Fruit fly (Drosophila melanogaster): ENCODE results near the gene CG33272.

CG33272 gene

dm6 chr3L:11547302-11547994 lies 37.1 kb upstream of the CG33272 start:
- TF ChIP-seq CG9705 (GFP tag; optimal IDR thresholded peaks at IDR 0.05) (no peak), Abd-B (GFP tag; optimal IDR thresholded peaks at IDR 0.05) (no peak), Hr83 (GFP tag; optimal IDR thresholded peaks at IDR 0.05; ENCODE audit: poor library complexity, severe bottlenecking) (no peak), Myc (optimal IDR thresholded peaks at IDR 0.05) (no peak)

- no peak for TF ChIP-seq sage (GFP tag; optimal IDR thresholded peaks at IDR 0.05)
- TF ChIP-seq GATAd (GFP tag; optimal IDR thresholded peaks at IDR 0.05): no peak
- no peak for TF ChIP-seq dl (GFP tag; optimal IDR thresholded peaks at IDR 0.05; ENCODE audit: insufficient read depth in 1 of 2, partially characterized antibody in 2 of 2)
- no peak for TF ChIP-seq Sp1 (GFP tag; optimal IDR thresholded peaks at IDR 0.05)
- no peak for TF ChIP-seq br (GFP tag; optimal IDR thresholded peaks at IDR 0.05)
- no peak for TF ChIP-seq Hnf4 (GFP tag; optimal IDR thresholded peaks at IDR 0.05)
- TF ChIP-seq foxo (GFP tag; optimal IDR thresholded peaks at IDR 0.05): no peak
- no peak for TF ChIP-seq usp (GFP tag; optimal IDR thresholded peaks at IDR 0.05)
- no peak for TF ChIP-seq ey (GFP tag; optimal IDR thresholded peaks at IDR 0.05)
- TF ChIP-seq Jra (GFP tag; optimal IDR thresholded peaks at IDR 0.05): no peak
- no peak for TF ChIP-seq brk (GFP tag; optimal IDR thresholded peaks at IDR 0.05)
- no peak for TF ChIP-seq Hr83 (GFP tag; optimal IDR thresholded peaks at IDR 0.05; ENCODE audit: poor library complexity, severe bottlenecking)
- TF ChIP-seq dmrt93B (GFP tag; optimal IDR thresholded peaks at IDR 0.05): no peak
- TF ChIP-seq tai (GFP tag; optimal IDR thresholded peaks at IDR 0.05): no peak
- TF ChIP-seq rgr (GFP tag; optimal IDR thresholded peaks at IDR 0.05): no peak
- no peak for TF ChIP-seq woc (GFP tag; optimal IDR thresholded peaks at IDR 0.05)
Observed at dm6 chr3L:11543681-11544299, 33.4 kb upstream of the CG33272 start.

- TF ChIP-seq dsf (GFP tag; optimal IDR thresholded peaks at IDR 0.05; ENCODE audit: borderline replicate concordance): no peak
- TF ChIP-seq foxo (GFP tag; optimal IDR thresholded peaks at IDR 0.05): no peak
- no peak for TF ChIP-seq HLH106 (tag; optimal IDR thresholded peaks at IDR 0.05)
- TF ChIP-seq Abd-B (GFP tag; optimal IDR thresholded peaks at IDR 0.05): no peak
- TF ChIP-seq dl (GFP tag; optimal IDR thresholded peaks at IDR 0.05; ENCODE audit: insufficient read depth in 1 of 2, partially characterized antibody in 2 of 2): no peak
Observed at dm6 chr3L:11542948-11543347, 32.6 kb upstream of the CG33272 start.

dm6 chr3L:11542437-11542836 lies 32.0 kb upstream of the CG33272 start:
- TF ChIP-seq Hr83 (GFP tag; optimal IDR thresholded peaks at IDR 0.05; ENCODE audit: poor library complexity, severe bottlenecking) (no peak), Myc (optimal IDR thresholded peaks at IDR 0.05) (no peak), sage (GFP tag; optimal IDR thresholded peaks at IDR 0.05) (no peak), CG32264 (GFP tag; optimal IDR thresholded peaks at IDR 0.05) (no peak), sv (GFP tag; optimal IDR thresholded peaks at IDR 0.05) (no peak), HLH106 (tag; optimal IDR thresholded peaks at IDR 0.05) (no peak), Dfd (GFP tag; optimal IDR thresholded peaks at IDR 0.05) (peak; percentile 94), GATAd (GFP tag; optimal IDR thresholded peaks at IDR 0.05) (no peak)

- TF ChIP-seq dmrt93B (GFP tag; optimal IDR thresholded peaks at IDR 0.05): no peak
- TF ChIP-seq Sp1 (GFP tag; optimal IDR thresholded peaks at IDR 0.05): no peak
Observed at dm6 chr3L:11540330-11540702, 29.9 kb upstream of the CG33272 start.

dm6 chr3L:11539511-11540329 lies 29.3 kb upstream of the CG33272 start:
- TF ChIP-seq ey (GFP tag; optimal IDR thresholded peaks at IDR 0.05) (no peak), pan (optimal IDR thresholded peaks at IDR 0.05) (no peak), Abd-B (GFP tag; optimal IDR thresholded peaks at IDR 0.05) (no peak), dsf (GFP tag; optimal IDR thresholded peaks at IDR 0.05; ENCODE audit: borderline replicate concordance) (no peak), CG9705 (GFP tag; optimal IDR thresholded peaks at IDR 0.05) (no peak), rgr (GFP tag; optimal IDR thresholded peaks at IDR 0.05) (no peak), Sp1 (GFP tag; optimal IDR thresholded peaks at IDR 0.05) (no peak), jim (GFP tag; optimal IDR thresholded peaks at IDR 0.05) (no peak), woc (GFP tag; optimal IDR thresholded peaks at IDR 0.05) (no peak), Vsx2 (GFP tag; optimal IDR thresholded peaks at IDR 0.05; ENCODE audit: partially characterized antibody) (no peak), dmrt93B (GFP tag; optimal IDR thresholded peaks at IDR 0.05) (no peak), psq (GFP tag; optimal IDR thresholded peaks at IDR 0.05) (no peak), HLH106 (tag; optimal IDR thresholded peaks at IDR 0.05) (no peak), OdsH (GFP tag; optimal IDR thresholded peaks at IDR 0.05) (no peak), dl (GFP tag; optimal IDR thresholded peaks at IDR 0.05; ENCODE audit: insufficient read depth in 1 of 2, partially characterized antibody in 2 of 2) (no peak), Hnf4 (GFP tag; optimal IDR thresholded peaks at IDR 0.05) (no peak), Rel (GFP tag; optimal IDR thresholded peaks at IDR 0.05) (no peak), Rel (tag; optimal IDR thresholded peaks at IDR 0.05) (no peak), N (GFP tag; optimal IDR thresholded peaks at IDR 0.05) (no peak), Hr83 (GFP tag; optimal IDR thresholded peaks at IDR 0.05; ENCODE audit: poor library complexity, severe bottlenecking) (no peak)

All from whole organism, wandering third instar larva.